Worm (Caenorhabditis elegans): ENCODE data around the gene cutl-15.

DNA sequence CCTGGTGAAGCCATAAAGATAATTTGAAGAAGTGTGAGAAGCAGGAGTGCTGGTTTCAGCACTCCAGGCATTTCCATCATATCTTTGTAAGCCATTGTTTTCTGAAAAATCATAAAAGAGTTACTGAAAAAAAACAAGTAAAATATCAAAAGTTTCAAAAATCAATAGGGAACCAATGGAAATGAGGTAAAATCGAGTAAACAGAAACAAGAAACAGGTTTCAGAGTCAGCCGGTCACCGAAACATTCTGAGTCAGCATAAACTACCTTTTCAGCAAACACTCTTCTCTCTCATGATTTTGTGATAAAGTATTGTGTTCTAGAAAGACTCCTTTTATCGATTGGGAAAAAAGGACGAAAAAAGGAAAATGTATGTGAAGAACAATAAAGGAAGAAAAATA lies 42.0 kb upstream of the cutl-15 start, which contains the start of gene C18E9.9:
- TF ChIP-seq elt-2 (tag; optimal IDR thresholded peaks at IDR 0.05): no peak
- TF ChIP-seq hlh-8 (tag; optimal IDR thresholded peaks at IDR 0.05): no peak
- TF ChIP-seq F13H6.1 (tag; optimal IDR thresholded peaks at IDR 0.05): no peak
- TF ChIP-seq pha-4 (tag; optimal IDR thresholded peaks at IDR 0.05): no peak
- no peak for TF ChIP-seq ceh-24 (tag; optimal IDR thresholded peaks at IDR 0.05)
- TF ChIP-seq unc-42 (tag; optimal IDR thresholded peaks at IDR 0.05): no peak
- TF ChIP-seq tbx-2 (tag; optimal IDR thresholded peaks at IDR 0.05): no peak

Measured in whole organism, late embryonic.